Fruit fly (Drosophila melanogaster): ENCODE data around the gene CG15927.

Gene CG15927

DNA sequence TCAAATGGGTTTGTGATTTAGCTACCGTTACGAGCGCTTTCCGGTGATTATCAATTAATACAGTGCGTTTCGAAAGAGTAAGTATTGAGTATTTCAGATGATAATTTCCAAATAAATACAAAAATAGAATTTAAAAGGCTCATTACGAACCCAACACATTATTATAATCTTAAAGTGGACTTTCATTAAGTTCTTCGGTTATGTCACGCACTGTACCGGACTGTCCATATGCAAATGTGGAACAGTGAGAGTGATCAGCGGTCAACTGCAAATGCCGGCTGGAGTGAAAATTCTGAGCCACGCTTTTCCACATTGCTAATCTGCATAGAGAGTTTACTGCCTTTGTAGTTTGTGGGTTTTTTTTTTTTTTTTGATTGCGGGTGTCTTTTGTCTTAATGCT is 825 bp upstream of the CG15927 start:
- TF ChIP-seq Sox14 (GFP tag; optimal IDR thresholded peaks at IDR 0.05) (no peak), Sox15 (GFP tag; optimal IDR thresholded peaks at IDR 0.05) (no peak), CG6854 (GFP tag; optimal IDR thresholded peaks at IDR 0.05) (no peak), Hr38 (GFP tag; optimal IDR thresholded peaks at IDR 0.05) (no peak), Hr39 (GFP tag; optimal IDR thresholded peaks at IDR 0.05) (no peak), Hr4 (GFP tag; optimal IDR thresholded peaks at IDR 0.05) (no peak), CG10631 (GFP tag; optimal IDR thresholded peaks at IDR 0.05) (no peak), vri (GFP tag; optimal IDR thresholded peaks at IDR 0.05) (no peak), Met (GFP tag; optimal IDR thresholded peaks at IDR 0.05) (no peak), CG11762 (GFP tag; optimal IDR thresholded peaks at IDR 0.05; ENCODE audit: insufficient read depth) (no peak), spab (GFP tag; optimal IDR thresholded peaks at IDR 0.05) (no peak), CG6792 (GFP tag; optimal IDR thresholded peaks at IDR 0.05) (no peak), dsx (GFP tag; optimal IDR thresholded peaks at IDR 0.05; ENCODE audit: poor library complexity, severe bottlenecking) (no peak), Sox102F (GFP tag; optimal IDR thresholded peaks at IDR 0.05) (no peak), CG6163 (GFP tag; IDR thresholded peaks at IDR 0.05) (no peak)

DNA sequence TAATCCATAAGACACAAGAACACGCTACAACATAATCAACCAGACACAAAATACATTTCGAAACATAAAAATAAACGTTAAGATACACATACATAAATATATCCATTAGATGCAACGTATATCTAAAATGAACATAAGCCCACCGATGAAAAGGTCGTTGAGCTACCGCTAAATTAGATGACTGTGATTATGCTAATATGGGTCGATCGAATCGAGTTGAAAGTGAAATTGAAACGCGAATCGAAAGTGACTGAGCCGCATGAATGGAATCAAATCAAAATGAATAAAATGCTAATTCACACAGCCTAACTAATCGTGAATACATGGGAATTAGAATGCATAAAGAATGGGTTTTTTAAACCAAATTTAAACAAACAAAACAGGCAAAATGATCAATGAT is 1.4 kb downstream of the CG15927 start:
- TF ChIP-seq Met (GFP tag; optimal IDR thresholded peaks at IDR 0.05) = no peak
- no peak for TF ChIP-seq cyc (GFP tag; optimal IDR thresholded peaks at IDR 0.05)
- no peak for TF ChIP-seq Sox102F (GFP tag; optimal IDR thresholded peaks at IDR 0.05)
- no peak for TF ChIP-seq Lpt (GFP tag; optimal IDR thresholded peaks at IDR 0.05)
- no peak for TF ChIP-seq fd85E (GFP tag; optimal IDR thresholded peaks at IDR 0.05)
- TF ChIP-seq CG3919 (GFP tag; optimal IDR thresholded peaks at IDR 0.05) = no peak
- no peak for TF ChIP-seq CG15336 (GFP tag; IDR thresholded peaks at IDR 0.05)
- TF ChIP-seq CG6808 (GFP tag; optimal IDR thresholded peaks at IDR 0.05) = no peak

DNA sequence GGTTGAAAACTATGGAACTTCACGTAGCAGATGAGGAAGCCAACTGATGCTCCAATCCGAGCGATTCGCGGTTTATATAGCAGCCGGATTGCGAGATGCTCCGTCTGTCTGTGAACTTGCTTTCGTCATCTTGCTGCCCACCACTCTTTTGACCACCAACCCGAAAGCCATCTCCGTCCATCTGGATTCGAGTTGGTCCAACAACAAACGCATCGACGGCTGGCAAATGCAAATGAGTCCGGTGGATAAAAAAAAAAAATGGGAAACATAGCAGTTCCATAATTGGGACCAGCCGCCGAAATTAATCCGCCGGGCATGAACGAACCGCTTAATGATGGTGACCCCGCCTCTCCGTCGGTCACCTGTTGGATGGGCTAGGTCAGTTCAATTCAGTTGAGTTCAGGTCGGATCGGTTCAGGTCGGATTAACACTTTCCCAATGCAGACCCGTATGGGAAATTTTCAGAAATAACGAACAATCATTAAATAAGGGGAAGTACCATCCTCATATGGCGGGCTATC is 3.2 kb downstream of the CG15927 start, which contains the start of gene CG15731:
Gene CG15731, minus strand, starts transcription at position 51 of the 521 bp plus-strand sequence.
- TF ChIP-seq CG16779 (tag; optimal IDR thresholded peaks at IDR 0.05) = no peak
- no peak for TF ChIP-seq CG9139 (GFP tag; optimal IDR thresholded peaks at IDR 0.05)
- no peak for TF ChIP-seq eg (GFP tag; IDR thresholded peaks at IDR 0.05)
- no peak for TF ChIP-seq CG6276 (GFP tag; optimal IDR thresholded peaks at IDR 0.05)
- no peak for TF ChIP-seq Lpt (GFP tag; optimal IDR thresholded peaks at IDR 0.05)

DNA sequence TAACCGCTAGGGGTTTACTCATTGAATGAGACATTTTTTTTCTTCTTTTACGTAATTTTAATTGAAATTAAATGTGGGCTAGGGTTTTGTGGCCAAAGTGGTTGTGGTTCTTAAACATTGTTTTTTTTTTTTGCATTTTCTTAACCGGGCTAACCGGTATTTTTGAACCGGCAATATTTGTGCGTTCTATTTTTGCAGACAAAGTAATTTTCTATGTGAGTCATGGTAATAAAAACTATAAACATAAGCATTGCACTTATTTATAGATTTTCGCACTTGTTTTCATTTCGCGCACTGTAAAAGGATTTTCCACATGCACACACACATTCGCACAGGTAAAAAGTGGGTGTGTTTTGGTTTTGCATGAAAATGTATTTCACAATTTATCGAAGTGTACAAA is 7.7 kb downstream of the CG15927 start:
- no peak for TF ChIP-seq fd85E (GFP tag; optimal IDR thresholded peaks at IDR 0.05)
- peak; percentile 13 for TF ChIP-seq CG10669 (GFP tag; optimal IDR thresholded peaks at IDR 0.05)
- TF ChIP-seq OdsH (GFP tag; optimal IDR thresholded peaks at IDR 0.05) = no peak
- TF ChIP-seq Met (GFP tag; optimal IDR thresholded peaks at IDR 0.05) = no peak
- no peak for TF ChIP-seq Lpt (GFP tag; optimal IDR thresholded peaks at IDR 0.05)
- TF ChIP-seq CG6163 (GFP tag; IDR thresholded peaks at IDR 0.05) = no peak
- TF ChIP-seq CG7368 (GFP tag; optimal IDR thresholded peaks at IDR 0.05) = no peak
- TF ChIP-seq eg (GFP tag; IDR thresholded peaks at IDR 0.05) = peak; percentile 34; the same call in 1 of the 3 replicates
- TF ChIP-seq Hr39 (GFP tag; optimal IDR thresholded peaks at IDR 0.05) = peak; percentile 10
- peak; percentile 39; the same call in 1 of the 2 replicates for TF ChIP-seq CG15336 (GFP tag; IDR thresholded peaks at IDR 0.05)
- peak; percentile 10 for TF ChIP-seq Hr4 (GFP tag; optimal IDR thresholded peaks at IDR 0.05)
- no peak for TF ChIP-seq svp (GFP tag)
- TF ChIP-seq Hr38 (GFP tag; optimal IDR thresholded peaks at IDR 0.05) = no peak
- TF ChIP-seq Eip78C (GFP tag) = peak; percentile 75
- no peak for TF ChIP-seq CG6854 (GFP tag; optimal IDR thresholded peaks at IDR 0.05)
- TF ChIP-seq fkh (GFP tag; optimal IDR thresholded peaks at IDR 0.05) = no peak

DNA sequence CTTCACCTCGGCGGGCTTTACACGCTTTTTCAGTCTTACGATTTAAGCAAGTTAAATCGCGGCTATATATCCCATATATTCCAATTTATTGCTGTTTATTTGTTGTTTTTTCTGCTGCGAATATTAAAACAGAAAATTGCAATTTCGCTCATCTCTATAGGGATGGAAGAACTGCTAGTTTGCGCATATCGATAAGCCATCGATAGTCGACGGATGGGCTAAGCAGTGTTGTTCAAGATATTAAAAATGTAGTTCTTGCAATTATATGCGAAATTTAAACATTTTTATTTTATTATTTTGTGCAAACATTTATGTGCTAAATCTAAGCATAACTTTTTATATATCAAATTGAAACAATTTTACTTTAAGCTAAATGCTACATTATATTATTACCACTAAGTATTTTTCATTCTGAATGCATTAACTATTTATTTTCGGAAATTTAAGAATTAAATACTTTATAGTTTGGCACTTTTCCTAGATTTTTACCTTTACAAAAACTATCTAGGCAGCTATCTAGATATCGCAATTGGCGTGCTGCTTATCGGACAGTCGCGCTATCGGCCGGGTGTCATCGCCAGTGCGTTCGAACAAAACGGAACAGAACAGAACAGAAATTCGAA is 8.5 kb downstream of the CG15927 start, which contains the start of the genes Rab40 and CG42258:
Gene Rab40, minus strand, starts transcription at position 177 of the 623 bp plus-strand sequence.
Gene CG42258, plus strand, starts transcription at position 593 of the 623 bp plus-strand sequence.
- TF ChIP-seq lz (GFP tag; optimal IDR thresholded peaks at IDR 0.05) (peak; percentile 55), CG4318 (GFP tag; optimal IDR thresholded peaks at IDR 0.05) (peak; percentile 27), CG31627 (GFP tag; optimal IDR thresholded peaks at IDR 0.05) (peak; percentile 41), dac (GFP tag; optimal IDR thresholded peaks at IDR 0.05) (no peak), CG10631 (GFP tag; optimal IDR thresholded peaks at IDR 0.05) (peak; percentile 66), cyc (GFP tag; optimal IDR thresholded peaks at IDR 0.05) (peak; percentile 41), Lpt (GFP tag; optimal IDR thresholded peaks at IDR 0.05) (no peak), acj6 (GFP tag; optimal IDR thresholded peaks at IDR 0.05) (peak; percentile 30), CG6276 (GFP tag; optimal IDR thresholded peaks at IDR 0.05) (no peak), OdsH (GFP tag; optimal IDR thresholded peaks at IDR 0.05) (peak; percentile 21), net (GFP tag; optimal IDR thresholded peaks at IDR 0.05) (no peak), Met (GFP tag; optimal IDR thresholded peaks at IDR 0.05) (peak; percentile 41), ss (GFP tag; optimal IDR thresholded peaks at IDR 0.05) (no peak), CG11762 (GFP tag; optimal IDR thresholded peaks at IDR 0.05; ENCODE audit: insufficient read depth) (no peak), CG16779 (tag; optimal IDR thresholded peaks at IDR 0.05) (no peak), Eip78C (GFP tag) (peak; percentile 73), vri (GFP tag; optimal IDR thresholded peaks at IDR 0.05) (no peak), Sox15 (GFP tag; optimal IDR thresholded peaks at IDR 0.05) (peak; percentile 12), Ets21C (GFP tag; optimal IDR thresholded peaks at IDR 0.05) (peak; percentile 17), CG8319 (GFP tag; optimal IDR thresholded peaks at IDR 0.05) (no peak), topi (GFP tag; optimal IDR thresholded peaks at IDR 0.05) (peak; percentile 46)
